Worm (Caenorhabditis elegans): ENCODE results near the gene C37C3.11.

Gene C37C3.11

DNA sequence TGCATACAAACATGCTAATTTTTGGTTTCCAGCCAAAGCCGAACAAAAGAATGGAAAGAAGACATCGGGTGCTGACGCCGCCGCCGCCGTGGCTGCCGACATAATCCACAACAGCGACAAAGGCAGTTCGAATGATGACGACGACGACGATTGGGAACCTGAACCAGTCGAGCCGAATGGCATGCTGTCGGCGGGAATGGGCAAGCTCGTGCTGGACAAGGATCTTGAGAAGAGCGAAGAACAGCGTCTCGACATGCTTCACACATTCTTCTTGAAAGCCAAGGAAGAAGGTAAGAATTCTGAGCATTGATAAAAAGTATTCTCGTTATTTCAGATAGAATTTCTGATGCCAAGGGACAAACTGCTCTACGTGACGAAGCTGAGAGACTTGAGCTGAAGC is 7.9 kb downstream of the C37C3.11 start:
- TF ChIP-seq set-16 (GFP tag; IDR thresholded peaks at IDR 0.05) (peak; percentile 38; the same call in 1 of the 2 replicates), duxl-1 (tag; optimal IDR thresholded peaks at IDR 0.05; ENCODE audit: poor library complexity) (no peak)

DNA sequence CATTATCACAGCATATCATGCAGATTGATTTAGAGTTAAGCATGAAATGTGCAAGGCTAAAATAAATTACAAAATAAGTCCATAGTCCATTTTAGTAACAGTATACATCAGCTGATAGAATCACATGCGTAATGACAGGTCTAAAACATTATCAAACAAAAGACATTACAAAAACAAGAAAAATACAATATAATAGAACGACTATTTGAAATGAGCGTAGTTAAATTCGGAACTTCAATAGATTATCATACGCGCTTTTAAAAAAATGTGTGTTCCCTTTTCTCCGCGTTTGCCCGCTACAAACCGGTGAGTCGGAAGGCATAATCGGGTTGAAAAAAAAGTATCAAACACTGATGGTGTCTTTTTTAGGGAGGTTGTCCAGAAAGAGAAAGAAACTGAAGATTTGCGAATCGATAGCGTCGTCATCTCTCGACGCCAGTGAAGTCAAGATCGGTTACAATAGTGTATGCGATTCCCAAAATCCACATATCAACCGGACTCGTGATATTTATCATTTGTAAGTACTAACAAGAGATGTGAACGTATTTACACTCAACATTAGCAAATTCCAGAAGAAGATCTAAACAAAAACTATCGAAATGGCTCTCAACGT is 9.1 kb downstream of the C37C3.11 start, which contains the start of gene C37C3.2:
Gene C37C3.2, plus strand, starts transcription at position 563 of the 613 bp plus-strand sequence.
- TF ChIP-seq aha-1 (tag) (peak; percentile 61), nhr-42 (GFP tag; IDR thresholded peaks at IDR 0.05) (no peak), nhr-77 (tag; optimal IDR thresholded peaks at IDR 0.05) (peak; percentile 51), nhr-41 (GFP tag; IDR thresholded peaks at IDR 0.05) (no peak), arid-1 (GFP tag; conservative IDR thresholded peaks at IDR 0.05) (0 out of 2 replicates have a peak, but pooled peaks have one; percentile 15), F44E2.7 (GFP tag; IDR thresholded peaks at IDR 0.05) (0 out of 2 replicates have a peak, but pooled peaks have one; percentile 54), duxl-1 (tag; optimal IDR thresholded peaks at IDR 0.05; ENCODE audit: poor library complexity) (peak; percentile 19), lin-38 (GFP tag; IDR thresholded peaks at IDR 0.05) (peak; percentile 3; the same call in 1 of the 2 replicates), daf-16 (GFP tag; optimal IDR thresholded peaks at IDR 0.05) (no peak), daf-16 (tag; optimal IDR thresholded peaks at IDR 0.05) (peak; percentile 8), spr-1 (tag; optimal IDR thresholded peaks at IDR 0.05) (peak; percentile 2), D1046.2 (GFP tag; IDR thresholded peaks at IDR 0.05) (no peak), T20F7.1 (GFP tag; optimal IDR thresholded peaks at IDR 0.05) (peak; percentile 34), hlh-30 (tag; optimal IDR thresholded peaks at IDR 0.05; ENCODE audit: insufficient read depth) (peak; percentile 8)

DNA sequence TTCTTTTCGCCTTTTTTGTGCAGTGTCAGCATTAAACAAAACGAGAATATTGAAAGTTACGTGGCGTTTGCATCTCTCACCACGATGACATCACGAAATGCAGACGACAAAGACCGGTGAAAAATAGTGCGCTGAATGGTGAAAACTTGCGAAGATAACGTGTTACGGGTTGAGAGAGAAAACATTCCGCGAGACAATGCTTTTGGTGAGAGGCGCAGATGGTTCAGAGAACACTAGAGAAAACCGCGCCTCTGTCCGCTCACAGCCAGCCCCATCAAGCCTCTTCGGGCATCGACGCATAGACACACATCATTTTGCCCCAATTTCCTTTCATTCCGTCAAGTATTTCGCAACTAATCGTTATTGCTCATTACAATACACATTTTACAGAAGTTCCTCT is 10.0 kb downstream of the C37C3.11 start, which contains the start of the genes C37C3.9 and C37C3.18:
Gene C37C3.9, minus strand, starts transcription at position 98 of the 400 bp plus-strand sequence.
Gene C37C3.18, plus strand, starts transcription at position 391 of the 400 bp plus-strand sequence.
- peak; percentile 58 for TF ChIP-seq lin-38 (GFP tag; IDR thresholded peaks at IDR 0.05)
- peak; percentile 53 for TF ChIP-seq T20F7.1 (GFP tag; optimal IDR thresholded peaks at IDR 0.05)
- no peak for TF ChIP-seq dmd-8 (GFP tag; IDR thresholded peaks at IDR 0.05)
- TF ChIP-seq mxl-2 (GFP tag; conservative IDR thresholded peaks at IDR 0.05), result no peak
- TF ChIP-seq lir-3 (tag; optimal IDR thresholded peaks at IDR 0.05), result no peak
- no peak for TF ChIP-seq nhr-76 (tag; optimal IDR thresholded peaks at IDR 0.05)
- TF ChIP-seq lin-29 (GFP tag; IDR thresholded peaks at IDR 0.05), result no peak
- peak; percentile 48 for TF ChIP-seq ama-1 (optimal IDR thresholded peaks at IDR 0.05)
- TF ChIP-seq ceh-20 (GFP tag; IDR thresholded peaks at IDR 0.05), result peak; percentile 55
- TF ChIP-seq hlh-11 (tag; optimal IDR thresholded peaks at IDR 0.05), result peak; percentile 88
- no peak for TF ChIP-seq Y5F2A.4 (GFP tag; optimal IDR thresholded peaks at IDR 0.05)
- TF ChIP-seq daf-19 (GFP tag; conservative IDR thresholded peaks at IDR 0.05), result no peak
- peak; percentile 63 to 78 for TF ChIP-seq mdl-1 (tag; optimal IDR thresholded peaks at IDR 0.05)
- TF ChIP-seq gei-8 (GFP tag; optimal IDR thresholded peaks at IDR 0.05), result no peak
- TF ChIP-seq daf-8 (GFP tag; IDR thresholded peaks at IDR 0.05), result no peak
- TF ChIP-seq snpc-4 (tag; optimal IDR thresholded peaks at IDR 0.05), result peak; percentile 72
- peak; percentile 83 for TF ChIP-seq nhr-28 (tag; optimal IDR thresholded peaks at IDR 0.05)
- TF ChIP-seq egl-27 (tag; optimal IDR thresholded peaks at IDR 0.05), result no peak
- no peak for TF ChIP-seq ceh-82 (tag; optimal IDR thresholded peaks at IDR 0.05)
- no peak for TF ChIP-seq zag-1 (tag; optimal IDR thresholded peaks at IDR 0.05)
- no peak for TF ChIP-seq vab-7 (GFP tag; IDR thresholded peaks at IDR 0.05)
- TF ChIP-seq Y48G9A.11 (GFP tag; IDR thresholded peaks at IDR 0.05), result no peak
- TF ChIP-seq mdt-29 (GFP tag; IDR thresholded peaks at IDR 0.05), result no peak
- TF ChIP-seq fos-1 (tag; optimal IDR thresholded peaks at IDR 0.05), result no peak
- TF ChIP-seq lsy-2 (tag; optimal IDR thresholded peaks at IDR 0.05), result peak; percentile 57 to 74
- TF ChIP-seq nhr-6 (tag; optimal IDR thresholded peaks at IDR 0.05), result peak; percentile 60
- TF ChIP-seq ceh-28 (tag; optimal IDR thresholded peaks at IDR 0.05), result no peak
- no peak for TF ChIP-seq cey-2 (tag; optimal IDR thresholded peaks at IDR 0.05; ENCODE audit: borderline replicate concordance, insufficient read depth)
- TF ChIP-seq ceh-62 (tag; optimal IDR thresholded peaks at IDR 0.05), result no peak
- TF ChIP-seq spr-1 (tag; optimal IDR thresholded peaks at IDR 0.05), result peak; percentile 2
- TF ChIP-seq tag-97 (GFP tag; IDR thresholded peaks at IDR 0.05), result no peak
- peak; percentile 70 for TF ChIP-seq rbr-2 (tag; optimal IDR thresholded peaks at IDR 0.05)
- TF ChIP-seq set-16 (GFP tag; IDR thresholded peaks at IDR 0.05), result peak; percentile 45; the same call in 1 of the 2 replicates
- TF ChIP-seq skn-1 (tag; optimal IDR thresholded peaks at IDR 0.05), result no peak
- no peak for TF ChIP-seq R02D3.7 (tag; optimal IDR thresholded peaks at IDR 0.05)
- no peak for TF ChIP-seq nhr-41 (GFP tag; IDR thresholded peaks at IDR 0.05)
- TF ChIP-seq zip-11 (GFP tag; IDR thresholded peaks at IDR 0.05), result no peak
- no peak for TF ChIP-seq unc-130 (GFP tag; optimal IDR thresholded peaks at IDR 0.05)

Measured in whole organism, L4 larva.